In genomic region chrV:14689060-14689750, ce11 we compare ENCODE assay signal across 2 worm cellular contexts.
A peak's percentile ranks its signal among the peaks of the same experiment; 100 is the strongest.
TF ChIP-seq lines count a peak whose summit lies in the region.

Gene gasr-8 (plus strand): TSS chrV:14689110.

TF ChIP-seq in whole organism, L4 larva, 104 proteins besides CTCF, POLR2A, EP300 and RAD21 (continued from another document and continues in another):
- TF ChIP-seq snpc-1.2 (GFP tag; IDR thresholded peaks at IDR 0.05; lab: Robert Waterston, UW) (no peak), cey-2 (tag; optimal IDR thresholded peaks at IDR 0.05; lab: Kevin White, UChicago; ENCODE audit: borderline replicate concordance, insufficient read depth) (no peak), daf-12 (tag; optimal IDR thresholded peaks at IDR 0.05; lab: Kevin White, UChicago) (no peak), lin-38 (GFP tag; IDR thresholded peaks at IDR 0.05; lab: Robert Waterston, UW) (peak; percentile 58), madf-5 (GFP tag; IDR thresholded peaks at IDR 0.05; lab: Robert Waterston, UW) (peak in 1 of 2 experiments; percentile 55; a peak in 1 of 4 replicates), hlh-30 (tag; optimal IDR thresholded peaks at IDR 0.05; lab: Kevin White, UChicago; ENCODE audit: insufficient read depth) (no peak), aha-1 (tag; lab: Kevin White, UChicago) (peak; percentile 35), lin-1 (GFP tag; IDR thresholded peaks at IDR 0.05; lab: Robert Waterston, UW) (peak; percentile 69), nhr-11 (tag; optimal IDR thresholded peaks at IDR 0.05; lab: Kevin White, UChicago) (no peak), ceh-20 (GFP tag; IDR thresholded peaks at IDR 0.05; lab: Robert Waterston, UW) (no peak), F44E2.7 (GFP tag; IDR thresholded peaks at IDR 0.05; lab: Robert Waterston, UW) (no peak), T26A8.4 (GFP tag; IDR thresholded peaks at IDR 0.05; lab: Robert Waterston, UW) (no peak), nhr-25 (tag; optimal IDR thresholded peaks at IDR 0.05; lab: Kevin White, UChicago; ENCODE audit: borderline replicate concordance, insufficient read depth) (no peak), Y105C5A.15 (GFP tag; IDR thresholded peaks at IDR 0.05; lab: Robert Waterston, UW) (0 out of 2 replicates have a peak, but pooled peaks have one; percentile 15), dmd-8 (GFP tag; IDR thresholded peaks at IDR 0.05; lab: Robert Waterston, UW) (peak; percentile 72; the same call in 1 of the 2 replicates), unc-62 (GFP tag; optimal IDR thresholded peaks at IDR 0.05 in 1 of 2; lab: Kevin White, UChicago) (no peak), unc-62 (tag; optimal IDR thresholded peaks at IDR 0.05; lab: Kevin White, UChicago) (no peak), Y75B8A.6 (GFP tag; IDR thresholded peaks at IDR 0.05; lab: Robert Waterston, UW) (no peak), ceh-28 (tag; optimal IDR thresholded peaks at IDR 0.05; lab: Kevin White, UChicago) (no peak), T20F7.1 (GFP tag; optimal IDR thresholded peaks at IDR 0.05; lab: Kevin White, UChicago) (no peak), tag-97 (GFP tag; IDR thresholded peaks at IDR 0.05; lab: Robert Waterston, UW) (no peak), F10B5.3 (tag; optimal IDR thresholded peaks at IDR 0.05; lab: Kevin White, UChicago) (no peak), ctbp-1 (GFP tag; IDR thresholded peaks at IDR 0.05; lab: Robert Waterston, UW) (no peak), mep-1 (tag; optimal IDR thresholded peaks at IDR 0.05; lab: Kevin White, UChicago) (no peak), nhr-76 (tag; optimal IDR thresholded peaks at IDR 0.05; lab: Kevin White, UChicago) (no peak), jun-1 (tag; optimal IDR thresholded peaks at IDR 0.05; lab: Kevin White, UChicago) (no peak), zip-2 (tag; optimal IDR thresholded peaks at IDR 0.05; lab: Kevin White, UChicago) (no peak), nhr-111 (GFP tag; optimal IDR thresholded peaks at IDR 0.05; lab: Kevin White, UChicago) (no peak), lsy-2 (tag; optimal IDR thresholded peaks at IDR 0.05; lab: Kevin White, UChicago) (no peak), fkh-10 (GFP tag; optimal IDR thresholded peaks at IDR 0.05; lab: Kevin White, UChicago) (no peak), dmd-9 (GFP tag; IDR thresholded peaks at IDR 0.05; lab: Robert Waterston, UW) (no peak), ceh-82 (tag; optimal IDR thresholded peaks at IDR 0.05; lab: Kevin White, UChicago) (no peak), unc-130 (GFP tag; optimal IDR thresholded peaks at IDR 0.05; lab: Kevin White, UChicago) (peak; percentile 20), zag-1 (tag; optimal IDR thresholded peaks at IDR 0.05; lab: Kevin White, UChicago) (no peak), daf-19 (GFP tag; conservative IDR thresholded peaks at IDR 0.05; lab: Robert Waterston, UW) (no peak), nhr-237 (tag; optimal IDR thresholded peaks at IDR 0.05; lab: Kevin White, UChicago) (no peak), rbr-2 (tag; optimal IDR thresholded peaks at IDR 0.05; lab: Kevin White, UChicago) (no peak), ces-1 (GFP tag; optimal IDR thresholded peaks at IDR 0.05; lab: Kevin White, UChicago) (no peak), F26F4.8 (GFP tag; conservative IDR thresholded peaks at IDR 0.05; lab: Robert Waterston, UW) (no peak), nhr-10 (tag; optimal IDR thresholded peaks at IDR 0.05; lab: Kevin White, UChicago) (no peak), Y48G9A.11 (GFP tag; IDR thresholded peaks at IDR 0.05; lab: Robert Waterston, UW) (peak; percentile 29; the same call in 1 of the 2 replicates), R02D3.7 (tag; optimal IDR thresholded peaks at IDR 0.05; lab: Kevin White, UChicago) (no peak), mxl-2 (GFP tag; conservative IDR thresholded peaks at IDR 0.05; lab: Robert Waterston, UW) (0 out of 2 replicates have a peak, but pooled peaks have one; percentile 3), hmg-1.1 (GFP tag; IDR thresholded peaks at IDR 0.05; lab: Robert Waterston, UW) (no peak), lin-15B (tag; optimal IDR thresholded peaks at IDR 0.05; lab: Kevin White, UChicago) (no peak), duxl-1 (tag; optimal IDR thresholded peaks at IDR 0.05; lab: Kevin White, UChicago; ENCODE audit: poor library complexity) (no peak), ztf-7 (tag; optimal IDR thresholded peaks at IDR 0.05; lab: Kevin White, UChicago) (no peak), zip-11 (GFP tag; IDR thresholded peaks at IDR 0.05; lab: Robert Waterston, UW) (no peak), ztf-11 (tag; optimal IDR thresholded peaks at IDR 0.05; lab: Kevin White, UChicago) (no peak), zfp-2 (tag; optimal IDR thresholded peaks at IDR 0.05; lab: Kevin White, UChicago) (no peak), nhr-42 (GFP tag; IDR thresholded peaks at IDR 0.05; lab: Robert Waterston, UW) (no peak), zfp-3 (GFP tag; conservative IDR thresholded peaks at IDR 0.05; lab: Robert Waterston, UW) (0 out of 2 replicates have a peak, but pooled peaks have one; percentile 52), egl-43 (GFP tag; IDR thresholded peaks at IDR 0.05; lab: Robert Waterston, UW) (peak; percentile 71), vab-7 (GFP tag; IDR thresholded peaks at IDR 0.05; lab: Robert Waterston, UW) (peak; percentile 51; the same call in 1 of the 2 replicates), hlh-11 (tag; optimal IDR thresholded peaks at IDR 0.05; lab: Kevin White, UChicago) (peak; percentile 1), tra-1 (GFP tag; IDR thresholded peaks at IDR 0.05; lab: Robert Waterston, UW) (no peak), dpl-1 (GFP tag; optimal IDR thresholded peaks at IDR 0.05; lab: Kevin White, UChicago) (no peak), spr-3 (GFP tag; optimal IDR thresholded peaks at IDR 0.05; lab: Kevin White, UChicago) (no peak), egl-27 (tag; optimal IDR thresholded peaks at IDR 0.05; lab: Kevin White, UChicago) (no peak), mxl-3 (GFP tag; optimal IDR thresholded peaks at IDR 0.05; lab: Kevin White, UChicago) (no peak), ceh-62 (tag; optimal IDR thresholded peaks at IDR 0.05; lab: Kevin White, UChicago) (no peak), nhr-48 (tag; optimal IDR thresholded peaks at IDR 0.05; lab: Kevin White, UChicago) (no peak), php-3 (GFP tag; IDR thresholded peaks at IDR 0.05; lab: Robert Waterston, UW) (no peak), lim-7 (GFP tag; IDR thresholded peaks at IDR 0.05; lab: Robert Waterston, UW) (peak; percentile 62; the same call in 1 of the 2 replicates), saeg-2 (GFP tag; IDR thresholded peaks at IDR 0.05; lab: Robert Waterston, UW) (no peak), ceh-44 (GFP tag; IDR thresholded peaks at IDR 0.05; lab: Robert Waterston, UW) (0 out of 2 replicates have a peak, but pooled peaks have one; percentile 42), spr-1 (tag; optimal IDR thresholded peaks at IDR 0.05; lab: Kevin White, UChicago) (no peak)

TF ChIP-seq in whole organism, late embryonic, 69 proteins besides CTCF, POLR2A, EP300 and RAD21 (continued from another document):
- no peak for TF ChIP-seq odd-2 (tag; optimal IDR thresholded peaks at IDR 0.05; lab: Kevin White, UChicago)
- TF ChIP-seq pax-1 (tag; optimal IDR thresholded peaks at IDR 0.05; lab: Kevin White, UChicago) = no peak
- TF ChIP-seq K09A11.1 (tag; optimal IDR thresholded peaks at IDR 0.05; lab: Kevin White, UChicago; ENCODE audit: insufficient read depth) = no peak
- TF ChIP-seq pha-2 (tag; optimal IDR thresholded peaks at IDR 0.05; lab: Kevin White, UChicago) = no peak
- TF ChIP-seq C08G9.2 (tag; optimal IDR thresholded peaks at IDR 0.05; lab: Kevin White, UChicago) = peak; percentile 24
- TF ChIP-seq ztf-16 (tag; optimal IDR thresholded peaks at IDR 0.05; lab: Kevin White, UChicago) = peak; percentile 3
- no peak for TF ChIP-seq nhr-232 (tag; optimal IDR thresholded peaks at IDR 0.05; lab: Kevin White, UChicago)
- TF ChIP-seq lim-6 (tag; optimal IDR thresholded peaks at IDR 0.05; lab: Kevin White, UChicago) = no peak
- no peak for TF ChIP-seq unc-86 (tag; optimal IDR thresholded peaks at IDR 0.05; lab: Kevin White, UChicago)
- no peak for TF ChIP-seq dve-1 (tag; optimal IDR thresholded peaks at IDR 0.05; lab: Kevin White, UChicago)
- no peak for TF ChIP-seq pha-4 (tag; optimal IDR thresholded peaks at IDR 0.05; lab: Kevin White, UChicago)
- no peak for TF ChIP-seq fkh-10 (GFP tag; optimal IDR thresholded peaks at IDR 0.05; lab: Kevin White, UChicago)
- no peak for TF ChIP-seq ttx-3 (tag; optimal IDR thresholded peaks at IDR 0.05; lab: Kevin White, UChicago)
- no peak for TF ChIP-seq pros-1 (tag; optimal IDR thresholded peaks at IDR 0.05; lab: Kevin White, UChicago)
- no peak for TF ChIP-seq eyg-1 (tag; optimal IDR thresholded peaks at IDR 0.05; lab: Kevin White, UChicago)
- no peak for TF ChIP-seq sdc-2 (tag; optimal IDR thresholded peaks at IDR 0.05; lab: Kevin White, UChicago)
- no peak for TF ChIP-seq ceh-14 (tag; optimal IDR thresholded peaks at IDR 0.05; lab: Kevin White, UChicago)
- TF ChIP-seq ceh-24 (tag; optimal IDR thresholded peaks at IDR 0.05; lab: Kevin White, UChicago) = no peak
- no peak for TF ChIP-seq ahr-1 (tag; optimal IDR thresholded peaks at IDR 0.05; lab: Kevin White, UChicago)
- no peak for TF ChIP-seq mec-3 (tag; optimal IDR thresholded peaks at IDR 0.05; lab: Kevin White, UChicago; ENCODE audit: borderline replicate concordance)
- TF ChIP-seq ceh-31 (tag; optimal IDR thresholded peaks at IDR 0.05; lab: Kevin White, UChicago) = no peak
- TF ChIP-seq rnt-1 (tag; optimal IDR thresholded peaks at IDR 0.05; lab: Kevin White, UChicago) = no peak
- TF ChIP-seq Y22D7AL.16 (tag; optimal IDR thresholded peaks at IDR 0.05; lab: Kevin White, UChicago) = no peak
